Fruit fly (Drosophila melanogaster): ENCODE data around the gene Cog4.
A peak's percentile ranks its signal among the peaks of the same experiment; 100 is the strongest.

The Cog4 gene

DNA sequence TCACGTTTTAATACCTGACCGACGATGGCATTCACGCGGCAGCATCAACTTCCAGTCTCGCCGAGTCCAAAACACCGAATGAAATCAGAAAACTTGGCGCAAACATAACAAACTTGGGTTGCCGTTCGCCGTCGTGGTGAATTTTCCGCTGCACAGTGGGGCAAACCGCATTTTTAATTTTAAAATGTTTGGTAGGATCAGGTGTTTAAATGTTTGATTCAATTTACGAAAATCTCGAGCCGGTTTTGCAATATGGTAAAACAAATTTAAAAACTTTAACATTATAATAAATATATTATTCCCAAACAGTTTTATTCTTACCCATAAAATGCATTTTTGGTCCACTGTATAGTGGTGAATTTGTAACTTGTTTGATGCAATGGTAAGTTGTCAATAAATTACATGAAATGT lies 14.1 kb downstream of the Cog4 start, which contains the start of gene RluA-1 (continued):
- TF ChIP-seq CG15601 (tag; optimal IDR thresholded peaks at IDR 0.05) = peak; percentile 99
- TF ChIP-seq ro (GFP tag; IDR thresholded peaks at IDR 0.05) = peak; percentile 99
- TF ChIP-seq Dref (GFP tag; IDR thresholded peaks at IDR 0.05) = peak; percentile 44
- peak; percentile 99 for TF ChIP-seq CG6272 (GFP tag; IDR thresholded peaks at IDR 0.05)
- TF ChIP-seq ara (GFP tag; IDR thresholded peaks at IDR 0.05) = peak; percentile 100
- TF ChIP-seq hb (GFP tag; IDR thresholded peaks at IDR 0.05; ENCODE audit: partially characterized antibody) = peak; percentile 75
- TF ChIP-seq CG30431 (GFP tag; optimal IDR thresholded peaks at IDR 0.05) = peak; percentile 98
- peak; percentile 52 for TF ChIP-seq sima (GFP tag; optimal IDR thresholded peaks at IDR 0.05)
- TF ChIP-seq eve (GFP tag; optimal IDR thresholded peaks at IDR 0.05) = peak in 1 of 2 experiments; percentile 96
- no peak for TF ChIP-seq pan (optimal IDR thresholded peaks at IDR 0.05)
- peak in 1 of 2 experiments; percentile 100 for TF ChIP-seq pan (GFP tag; optimal IDR thresholded peaks at IDR 0.05 in 1 of 2, IDR thresholded peaks at IDR 0.05 in 1 of 2)
- TF ChIP-seq vvl (GFP tag; IDR thresholded peaks at IDR 0.05) = peak; percentile 100
- peak; percentile 100 for TF ChIP-seq Sox102F (GFP tag; optimal IDR thresholded peaks at IDR 0.05)
- TF ChIP-seq CG13624 (GFP tag; optimal IDR thresholded peaks at IDR 0.05) = peak; percentile 92
- peak; percentile 99 for TF ChIP-seq Xbp1 (GFP tag; optimal IDR thresholded peaks at IDR 0.05)
- TF ChIP-seq CG18011 (GFP tag; optimal IDR thresholded peaks at IDR 0.05) = peak; percentile 92
- TF ChIP-seq cwo (GFP tag; optimal IDR thresholded peaks at IDR 0.05) = peak; percentile 98
- no peak for TF ChIP-seq Dfd (GFP tag; optimal IDR thresholded peaks at IDR 0.05)
- peak; percentile 99 for TF ChIP-seq lab (GFP tag; optimal IDR thresholded peaks at IDR 0.05)
- TF ChIP-seq CG15514 (GFP tag; optimal IDR thresholded peaks at IDR 0.05) = peak; percentile 95
- TF ChIP-seq BEAF-32 (GFP tag; optimal IDR thresholded peaks at IDR 0.05) = peak; percentile 29
- TF ChIP-seq HLH4C (GFP tag; IDR thresholded peaks at IDR 0.05; ENCODE audit: partially characterized antibody) = peak; percentile 58
- peak; percentile 98 for TF ChIP-seq kah (GFP tag; optimal IDR thresholded peaks at IDR 0.05)
- TF ChIP-seq sens (GFP tag) = peak; percentile 99
- TF ChIP-seq MESR4 (GFP tag; optimal IDR thresholded peaks at IDR 0.05) = peak; percentile 88
- peak; percentile 94 for TF ChIP-seq CG17802 (tag; optimal IDR thresholded peaks at IDR 0.05)
- TF ChIP-seq H2.0 (GFP tag; IDR thresholded peaks at IDR 0.05) = peak; percentile 99
- peak; percentile 99 for TF ChIP-seq gsb (GFP tag; IDR thresholded peaks at IDR 0.05)
- TF ChIP-seq Mrtf (GFP tag; IDR thresholded peaks at IDR 0.05) = peak; percentile 99
- peak; percentile 98 for TF ChIP-seq sens-2 (GFP tag; IDR thresholded peaks at IDR 0.05)
- TF ChIP-seq Hmx (GFP tag; optimal IDR thresholded peaks at IDR 0.05) = peak; percentile 65
- TF ChIP-seq pnt (GFP tag; optimal IDR thresholded peaks at IDR 0.05) = peak; percentile 91
- peak; percentile 98 for TF ChIP-seq CG13123 (GFP tag; optimal IDR thresholded peaks at IDR 0.05)
- TF ChIP-seq jing (GFP tag; optimal IDR thresholded peaks at IDR 0.05) = peak; percentile 98
- peak; percentile 82 for TF ChIP-seq CG1024 (GFP tag; IDR thresholded peaks at IDR 0.05)
- peak; percentile 96 for TF ChIP-seq scrt (GFP tag; optimal IDR thresholded peaks at IDR 0.05)
- peak; percentile 98 for TF ChIP-seq CG31388 (GFP tag; optimal IDR thresholded peaks at IDR 0.05)
- TF ChIP-seq CG6683 (GFP tag; optimal IDR thresholded peaks at IDR 0.05) = peak; percentile 98
- TF ChIP-seq CG12104 (GFP tag; optimal IDR thresholded peaks at IDR 0.05) = peak; percentile 99
- peak; percentile 99 for TF ChIP-seq CG10431 (GFP tag; optimal IDR thresholded peaks at IDR 0.05)
- TF ChIP-seq CG1603 (tag; optimal IDR thresholded peaks at IDR 0.05) = peak; percentile 97
- TF ChIP-seq CG4730 (GFP tag; IDR thresholded peaks at IDR 0.05) = peak; percentile 99
- peak; percentile 96 for TF ChIP-seq CG2120 (GFP tag; optimal IDR thresholded peaks at IDR 0.05)
- no peak for TF ChIP-seq usp (GFP tag; optimal IDR thresholded peaks at IDR 0.05)
- peak; percentile 92 for TF ChIP-seq Kr (GFP tag; optimal IDR thresholded peaks at IDR 0.05)
- peak in 1 of 3 experiments; percentile 99 for TF ChIP-seq lola (GFP tag; optimal IDR thresholded peaks at IDR 0.05)
- peak; percentile 99 for TF ChIP-seq CG14050 (GFP tag; IDR thresholded peaks at IDR 0.05)
- TF ChIP-seq sr (GFP tag; IDR thresholded peaks at IDR 0.05) = peak; percentile 91
- TF ChIP-seq Dip2 (GFP tag; IDR thresholded peaks at IDR 0.05) = peak; percentile 77; the same call in 1 of the 2 replicates
- peak; percentile 95 for TF ChIP-seq Doc2 (GFP tag; IDR thresholded peaks at IDR 0.05)
- TF ChIP-seq Vsx1 (GFP tag; optimal IDR thresholded peaks at IDR 0.05) = peak; percentile 98

All from whole organism, embryonic.